Worm (Caenorhabditis elegans) whole organism, young adult: ENCODE data around the gene htp-1.

Experiments used
- D2030.7 ChIP-seq: fragments of 200-800 bp; sonication (Bioruptor generic); IDR thresholded peaks from 2 replicates; pipeline ENCODE4 v1.3.6; 2022; ENCODE audit warnings: missing genetic modification reagents, missing genetic modification characterization, missing compliant biosample characterization
- F22D6.2 ChIP-seq: sonication (generic microtip); optimal IDR thresholded peaks from 2 replicates; lab custom pipeline; 2016; ENCODE audit warnings: mild to moderate bottlenecking, missing genetic modification characterization, missing compliant biosample characterization
- F33H1.4 ChIP-seq: fragments of 200-800 bp; sonication (Bioruptor generic); IDR thresholded peaks from 2 replicates; pipeline ENCODE4 v1.3.6; 2022; ENCODE audit warnings: missing genetic modification reagents, missing genetic modification characterization, missing compliant biosample characterization
- F39B2.1 ChIP-seq: fragments of 200-800 bp; sonication (Bioruptor generic); IDR thresholded peaks from 2 replicates; pipeline ENCODE4 v1.3.6; 2022; ENCODE audit warnings: missing genetic modification reagents, missing genetic modification characterization, missing compliant biosample characterization
- F57A8.1 ChIP-seq: fragments of 200-800 bp; sonication (Bioruptor generic); optimal IDR thresholded peaks from 2 replicates; lab custom pipeline; 2018; ENCODE audit warnings: mild to moderate bottlenecking, missing genetic modification characterization, moderate library complexity, missing compliant biosample characterization
- ama-1 ChIP-seq, 3 experiments: fragments of 150-350 bp in 1 of 3; sonication (generic microtip) in 2 of 3; optimal IDR thresholded peaks; 2 replicates each; lab custom pipeline; 2014 to 2018; ENCODE audit warnings: missing biosample characterization in 2 of 3, missing genetic modification characterization in 2 of 3, missing genetic modification reagents in 2 of 3
- aptf-3 ChIP-seq: fragments of 200-800 bp; sonication (Bioruptor generic); IDR thresholded peaks from 2 replicates; pipeline ENCODE4 v1.3.6; 2022; ENCODE audit warnings: missing genetic modification characterization, missing compliant biosample characterization
- attf-3 ChIP-seq: fragments of 200-800 bp; sonication (Bioruptor generic); conservative IDR thresholded peaks from 2 replicates; pipeline ENCODE4 v1.3.6; 2022; ENCODE audit warnings: missing genetic modification reagents, missing genetic modification characterization, missing compliant biosample characterization
- attf-6 ChIP-seq: fragments of 200-800 bp; sonication (Bioruptor generic); IDR thresholded peaks from 2 replicates; pipeline ENCODE4 v1.3.6; 2022; ENCODE audit warnings: missing genetic modification reagents, missing genetic modification characterization, missing compliant biosample characterization
- ceh-100 ChIP-seq: fragments of 200-800 bp; sonication (Bioruptor generic); IDR thresholded peaks from 2 replicates; pipeline ENCODE4 v1.3.6; 2022; ENCODE audit warnings: missing genetic modification reagents, missing genetic modification characterization, missing compliant biosample characterization
- ceh-27 ChIP-seq: fragments of 200-800 bp; sonication (Bioruptor generic); optimal IDR thresholded peaks from 2 replicates; lab custom pipeline; 2018; ENCODE audit warnings: mild to moderate bottlenecking, missing genetic modification characterization, moderate library complexity, missing compliant biosample characterization
- ceh-58 ChIP-seq: fragments of 200-800 bp; sonication (Bioruptor generic); IDR thresholded peaks from 2 replicates; pipeline ENCODE4 v1.3.6; 2022; ENCODE audit warnings: missing genetic modification characterization, missing compliant biosample characterization
- ceh-91 ChIP-seq: fragments of 200-800 bp; sonication (Bioruptor generic); IDR thresholded peaks from 2 replicates; pipeline ENCODE4 v1.3.6; 2022; ENCODE audit warnings: missing genetic modification reagents, missing genetic modification characterization, missing compliant biosample characterization
- chd-7 ChIP-seq: sonication (generic microtip); optimal IDR thresholded peaks from 2 replicates; lab custom pipeline; 2016; ENCODE audit warnings: mild to moderate bottlenecking, missing genetic modification characterization, moderate library complexity, missing compliant biosample characterization
- dpff-1 ChIP-seq: sonication (generic microtip); optimal IDR thresholded peaks from 2 replicates; lab custom pipeline; 2017; ENCODE audit warnings: mild to moderate bottlenecking, missing genetic modification characterization, missing compliant biosample characterization
- efl-1 ChIP-seq: fragments of 150-350 bp; optimal IDR thresholded peaks from 2 replicates; lab custom pipeline; 2014; ENCODE audit warnings: missing biosample characterization, missing genetic modification reagents, missing genetic modification characterization
- egl-18 ChIP-seq: fragments of 200-800 bp; sonication (Bioruptor generic); IDR thresholded peaks from 2 replicates; pipeline ENCODE4 v1.3.6; 2022; ENCODE audit warnings: missing genetic modification reagents, missing genetic modification characterization, missing compliant biosample characterization
- ekl-4 ChIP-seq: fragments of 200-800 bp; sonication (Bioruptor generic); IDR thresholded peaks from 2 replicates; pipeline ENCODE4 v1.3.6; 2022; ENCODE audit warnings: missing genetic modification reagents, missing genetic modification characterization, missing compliant biosample characterization
- hlh-12 ChIP-seq: sonication (generic microtip); optimal IDR thresholded peaks from 2 replicates; lab custom pipeline; 2016; ENCODE audit warnings: missing genetic modification characterization, missing compliant biosample characterization
- hrde-1 ChIP-seq: sonication (generic microtip); optimal IDR thresholded peaks from 2 replicates; lab custom pipeline; 2016; ENCODE audit warnings: missing genetic modification characterization, mild to moderate bottlenecking, missing compliant biosample characterization, moderate library complexity, missing genotype, missing genetic modification reagents, borderline replicate concordance
- hsf-1 ChIP-seq: fragments of 200-800 bp; sonication (Bioruptor generic); IDR thresholded peaks from 2 replicates; pipeline ENCODE4 v1.3.6; 2022; ENCODE audit warnings: missing genetic modification reagents, missing genetic modification characterization, missing compliant biosample characterization
- lag-1 ChIP-seq: fragments of 200-800 bp; sonication (Bioruptor generic); IDR thresholded peaks from 2 replicates; pipeline ENCODE4 v1.3.6; 2022; ENCODE audit warnings: missing genetic modification reagents, missing genetic modification characterization, missing compliant biosample characterization
- lin-40 ChIP-seq: sonication (generic microtip); optimal IDR thresholded peaks from 2 replicates; lab custom pipeline; 2016; ENCODE audit warnings: missing genetic modification characterization, mild to moderate bottlenecking, missing compliant biosample characterization, missing genotype, missing genetic modification reagents
- lin-54 ChIP-seq: fragments of 200-800 bp; sonication (Bioruptor generic); optimal IDR thresholded peaks from 2 replicates; lab custom pipeline; 2018; ENCODE audit warnings: mild to moderate bottlenecking, missing genetic modification characterization, missing compliant biosample characterization
- lsl-1 ChIP-seq: fragments of 200-800 bp; sonication (Bioruptor generic); optimal IDR thresholded peaks from 2 replicates; lab custom pipeline; 2018; ENCODE audit warnings: mild to moderate bottlenecking, missing genetic modification characterization, moderate library complexity, missing compliant biosample characterization
- madf-6 ChIP-seq: fragments of 200-800 bp; sonication (Bioruptor generic); IDR thresholded peaks from 2 replicates; pipeline ENCODE4 v1.3.6; 2022; ENCODE audit warnings: missing genetic modification reagents, missing genetic modification characterization, missing compliant biosample characterization
- mcd-1 ChIP-seq: fragments of 200-800 bp; sonication (Bioruptor generic); IDR thresholded peaks from 2 replicates; pipeline ENCODE4 v1.3.6; 2022; ENCODE audit warnings: missing genetic modification reagents, missing genetic modification characterization, missing compliant biosample characterization
- nfya-1 ChIP-seq: sonication (generic microtip); optimal IDR thresholded peaks from 2 replicates; lab custom pipeline; 2017; ENCODE audit warnings: antibody characterized with exemption, missing compliant biosample characterization, missing genetic modification characterization, borderline replicate concordance; ENCODE audit not compliant: insufficient read depth
- nfyb-1 ChIP-seq: fragments of 200-800 bp; sonication (Bioruptor generic); IDR thresholded peaks from 2 replicates; pipeline ENCODE4 v1.3.6; 2022; ENCODE audit warnings: missing genetic modification reagents, missing genetic modification characterization, missing compliant biosample characterization
- nhr-80 ChIP-seq: sonication (generic microtip); optimal IDR thresholded peaks from 2 replicates; lab custom pipeline; 2016; ENCODE audit warnings: missing genetic modification characterization, missing compliant biosample characterization
- pha-4 ChIP-seq: fragments of 150-350 bp; sonication (generic microtip); optimal IDR thresholded peaks from 2 replicates; lab custom pipeline; 2014; ENCODE audit warnings: missing biosample characterization, missing genetic modification reagents, missing genetic modification characterization
- rpc-1 ChIP-seq, 2 experiments: fragments of 150-350 bp in 1 of 2; sonication (generic microtip) in 1 of 2; optimal IDR thresholded peaks; 2 replicates each; lab custom pipeline; 2014 to 2018; ENCODE audit warnings: missing biosample characterization in 1 of 2, missing genetic modification characterization in 1 of 2, missing genetic modification reagents in 1 of 2, missing genotype in 1 of 2
- sdz-38 ChIP-seq: sonication (generic microtip); optimal IDR thresholded peaks from 2 replicates; lab custom pipeline; 2016; ENCODE audit warnings: missing genotype, missing genetic modification characterization, missing compliant biosample characterization
- sea-2 ChIP-seq: fragments of 200-800 bp; sonication (Bioruptor generic); IDR thresholded peaks from 2 replicates; pipeline ENCODE4 v1.3.6; 2022; ENCODE audit warnings: missing genetic modification characterization, missing compliant biosample characterization
- snpc-1.3 ChIP-seq: sonication (generic microtip); optimal IDR thresholded peaks from 2 replicates; lab custom pipeline; 2017; ENCODE audit warnings: missing genetic modification characterization, mild to moderate bottlenecking, missing compliant biosample characterization, antibody characterized with exemption, moderate library complexity, missing genotype, missing genetic modification reagents; ENCODE audit not compliant: insufficient read depth
- snpc-4 ChIP-seq, 5 experiments: fragments of 150-350 bp in 1 of 5; sonication (generic microtip) in 4 of 5; optimal IDR thresholded peaks; 2 replicates each; lab custom pipeline; 2014 to 2018; ENCODE audit warnings: missing genetic modification characterization in 5 of 5, missing biosample characterization in 3 of 5, antibody characterized with exemption in 2 of 5, mild to moderate bottlenecking in 2 of 5, missing compliant biosample characterization in 2 of 5, missing genotype in 2 of 5, moderate library complexity in 2 of 5, missing genetic modification reagents in 1 of 5
- somi-1 ChIP-seq: fragments of 200-800 bp; sonication (Bioruptor generic); optimal IDR thresholded peaks from 2 replicates; lab custom pipeline; 2018; ENCODE audit warnings: mild to moderate bottlenecking, missing genetic modification characterization, missing compliant biosample characterization
- sptf-2 ChIP-seq: fragments of 200-800 bp; sonication (Bioruptor generic); optimal IDR thresholded peaks from 2 replicates; lab custom pipeline; 2018; ENCODE audit warnings: mild to moderate bottlenecking, missing genetic modification characterization, missing compliant biosample characterization
- tbp1 ChIP-seq: fragments of 200-800 bp; sonication (Bioruptor generic); optimal IDR thresholded peaks from 2 replicates; lab custom pipeline; 2018; ENCODE audit warnings: mild to moderate bottlenecking, missing genetic modification characterization, missing compliant biosample characterization
- tlf-1 ChIP-seq: fragments of 200-800 bp; sonication (Bioruptor generic); optimal IDR thresholded peaks from 2 replicates; lab custom pipeline; 2018; ENCODE audit warnings: mild to moderate bottlenecking, missing genetic modification characterization, missing compliant biosample characterization
- unc-62 ChIP-seq: fragments of 150-350 bp; optimal IDR thresholded peaks from 2 replicates; lab custom pipeline; 2014; ENCODE audit warnings: missing biosample characterization, missing genetic modification reagents, missing genetic modification characterization
- zim-3 ChIP-seq: sonication (generic microtip); optimal IDR thresholded peaks from 2 replicates; lab custom pipeline; 2017; ENCODE audit warnings: mild to moderate bottlenecking, missing genetic modification characterization, moderate library complexity, missing compliant biosample characterization
- ztf-22 ChIP-seq: fragments of 200-800 bp; sonication (Bioruptor generic); optimal IDR thresholded peaks from 2 replicates; lab custom pipeline; 2018; ENCODE audit warnings: mild to moderate bottlenecking, missing genetic modification characterization, moderate library complexity, missing compliant biosample characterization
- ztf-26 ChIP-seq: sonication (generic microtip); optimal IDR thresholded peaks from 2 replicates; lab custom pipeline; 2017; ENCODE audit warnings: missing genetic modification characterization, missing compliant biosample characterization
- ztf-28 ChIP-seq: fragments of 200-800 bp; sonication (Bioruptor generic); IDR thresholded peaks from 2 replicates; pipeline ENCODE4 v1.3.6; 2022; ENCODE audit warnings: missing genetic modification reagents, missing genetic modification characterization, missing compliant biosample characterization
- ztf-6 ChIP-seq: fragments of 200-800 bp; sonication (Bioruptor generic); IDR thresholded peaks from 2 replicates; pipeline ENCODE4 v1.3.6; 2022; ENCODE audit warnings: missing genetic modification reagents, missing genetic modification characterization, missing compliant biosample characterization

The htp-1 gene

ce11 chrIV:5393566-5393965 lies 2.2 kb upstream of the htp-1 start (continued):
- TF ChIP-seq lag-1 (no peak), ceh-91 (GFP tag; lab: Robert Waterston, UW) (no peak), snpc-1.3 (tag; lab: Kevin White, UChicago) (peak; percentile 4), egl-18 (GFP tag; lab: Robert Waterston, UW) (no peak), rpc-1 (optimal IDR thresholded peaks at IDR 0.05; lab: Kevin White, UChicago) (no peak), rpc-1 (tag; optimal IDR thresholded peaks at IDR 0.05; lab: Kevin White, UChicago) (no peak), ztf-28 (GFP tag; lab: Robert Waterston, UW) (no peak), sdz-38 (no peak), D2030.7 (GFP tag; lab: Robert Waterston, UW) (no peak), madf-6 (GFP tag; lab: Robert Waterston, UW) (no peak), zim-3 (tag; lab: Kevin White, UChicago) (no peak), aptf-3 (GFP tag; lab: Robert Waterston, UW) (no peak), attf-6 (GFP tag; lab: Robert Waterston, UW) (0 out of 2 replicates have a peak, but pooled peaks have one; percentile 46), ztf-6 (GFP tag; lab: Robert Waterston, UW) (no peak), tlf-1 (GFP tag; lab: Kevin White, UChicago) (peak; percentile 1), ceh-100 (GFP tag; lab: Robert Waterston, UW) (no peak), chd-7 (no peak), ekl-4 (no peak), unc-62 (GFP tag; lab: Kevin White, UChicago) (no peak), nfya-1 (no peak), hrde-1 (tag; lab: Kevin White, UChicago) (no peak), F22D6.2 (tag; lab: Kevin White, UChicago) (no peak), ztf-26 (tag; lab: Kevin White, UChicago) (no peak), ceh-27 (GFP tag; lab: Kevin White, UChicago) (no peak), lin-40 (no peak), pha-4 (tag; lab: Kevin White, UChicago) (no peak), nhr-80 (tag; lab: Kevin White, UChicago) (peak; percentile 43), sea-2 (GFP tag; lab: Robert Waterston, UW) (no peak), F39B2.1 (no peak), dpff-1 (tag; lab: Kevin White, UChicago) (no peak), efl-1 (GFP tag; lab: Kevin White, UChicago) (no peak), attf-3 (GFP tag; lab: Robert Waterston, UW) (no peak), nfyb-1 (GFP tag; lab: Robert Waterston, UW) (no peak), lin-54 (GFP tag; lab: Kevin White, UChicago) (no peak), F57A8.1 (no peak)

ce11 chrIV:5389951-5390350 lies 1.4 kb downstream of the htp-1 start:
- TF ChIP-seq lsl-1 (GFP tag; lab: Kevin White, UChicago) (peak; percentile 32), snpc-1.3 (tag; lab: Kevin White, UChicago) (peak; percentile 71), ceh-58 (GFP tag; lab: Robert Waterston, UW) (0 out of 2 replicates have a peak, but pooled peaks have one; percentile 51), hsf-1 (peak; percentile 73), sptf-2 (no peak), sdz-38 (no peak), hrde-1 (tag; lab: Kevin White, UChicago) (peak; percentile 67), madf-6 (GFP tag; lab: Robert Waterston, UW) (peak; percentile 64; the same call in 1 of the 2 replicates), tbp1 (peak; percentile 22), snpc-4 (GFP tag; optimal IDR thresholded peaks at IDR 0.05; lab: Kevin White, UChicago) (peak; percentile 18), snpc-4 (tag; optimal IDR thresholded peaks at IDR 0.05; lab: Kevin White, UChicago) (peak in 3 of 4 experiments; percentile 6 to 85 (median 42)), F33H1.4 (GFP tag; lab: Robert Waterston, UW) (peak; percentile 39), ama-1 (optimal IDR thresholded peaks at IDR 0.05; lab: Kevin White, UChicago) (no peak), ama-1 (GFP tag; optimal IDR thresholded peaks at IDR 0.05; lab: Kevin White, UChicago) (peak in 1 of 2 experiments; percentile 92), hlh-12 (tag; lab: Kevin White, UChicago) (no peak), mcd-1 (GFP tag; lab: Robert Waterston, UW) (peak; percentile 45; the same call in 1 of the 2 replicates), ceh-100 (GFP tag; lab: Robert Waterston, UW) (peak; percentile 14; the same call in 1 of the 2 replicates), ztf-22 (GFP tag; lab: Kevin White, UChicago) (no peak), attf-6 (GFP tag; lab: Robert Waterston, UW) (peak; percentile 84), attf-3 (GFP tag; lab: Robert Waterston, UW) (no peak), somi-1 (GFP tag; lab: Kevin White, UChicago) (no peak)
